Worm (Caenorhabditis elegans) whole organism, L4 larva: ENCODE data around the gene lin-15B.

Experiments
- F44E2.7 ChIP-seq: fragments of 200-800 bp; sonication (Bioruptor generic); IDR thresholded peaks from 2 replicates; pipeline ENCODE4 v2.1.2; 2022; ENCODE audit warnings: missing genetic modification characterization, missing compliant biosample characterization
- T26A8.4 ChIP-seq: fragments of 200-800 bp; sonication (Bioruptor generic); IDR thresholded peaks from 2 replicates; pipeline ENCODE4 v1.3.6; 2022; ENCODE audit warnings: missing genetic modification characterization, missing compliant biosample characterization
- Y5F2A.4 ChIP-seq: fragments of 200-800 bp; sonication (Bioruptor generic); optimal IDR thresholded peaks from 2 replicates; lab custom pipeline; 2018; ENCODE audit warnings: mild to moderate bottlenecking, missing genetic modification characterization, missing compliant biosample characterization
- ZK337.2 ChIP-seq: fragments of 200-800 bp; sonication (Bioruptor generic); IDR thresholded peaks from 2 replicates; pipeline ENCODE4 v1.3.6; 2022; ENCODE audit warnings: missing genetic modification reagents, missing genetic modification characterization, missing compliant biosample characterization
- ZK546.5 ChIP-seq, 2 experiments: sonication (generic microtip); optimal IDR thresholded peaks; 2 replicates each; lab custom pipeline; 2017; ENCODE audit warnings: missing biosample characterization in 2 of 2, missing genetic modification characterization in 2 of 2
- aha-1 ChIP-seq: fragments of 150-350 bp; peaks from one replicate; lab custom pipeline; 2014; ENCODE audit warnings: missing biosample characterization, missing genetic modification characterization
- arid-1 ChIP-seq: fragments of 200-800 bp; sonication (Bioruptor generic); conservative IDR thresholded peaks from 2 replicates; pipeline ENCODE4 v1.3.6; 2022; ENCODE audit warnings: missing genetic modification reagents, missing genetic modification characterization, missing compliant biosample characterization
- attf-4 ChIP-seq: sonication (generic microtip); optimal IDR thresholded peaks from 3 replicates; lab custom pipeline; 2017; ENCODE audit warnings: missing biosample characterization, missing genetic modification characterization
- ceh-28 ChIP-seq: fragments of 150-350 bp; optimal IDR thresholded peaks from 2 replicates; lab custom pipeline; 2014; ENCODE audit warnings: missing biosample characterization, missing genetic modification reagents, missing genetic modification characterization
- ceh-44 ChIP-seq: fragments of 200-800 bp; sonication (Bioruptor generic); IDR thresholded peaks from 2 replicates; pipeline ENCODE4 v1.3.6; 2022; ENCODE audit warnings: missing genetic modification reagents, missing genetic modification characterization, missing compliant biosample characterization
- ceh-82 ChIP-seq: sonication (generic microtip); optimal IDR thresholded peaks from 2 replicates; lab custom pipeline; 2017; ENCODE audit warnings: missing biosample characterization, missing genetic modification characterization
- ctbp-1 ChIP-seq: fragments of 200-800 bp; sonication (Bioruptor generic); IDR thresholded peaks from 2 replicates; pipeline ENCODE4 v1.3.6; 2022; ENCODE audit warnings: missing genetic modification reagents, missing genetic modification characterization, missing compliant biosample characterization
- daf-12 ChIP-seq: fragments of 150-350 bp; optimal IDR thresholded peaks from 2 replicates; lab custom pipeline; 2014; ENCODE audit warnings: missing biosample characterization, missing genetic modification reagents, missing genetic modification characterization
- daf-16 ChIP-seq, 3 experiments: sonication (generic microtip); optimal IDR thresholded peaks; 2 replicates each; lab custom pipeline; 2016 to 2017; ENCODE audit warnings: missing genetic modification characterization in 3 of 3, missing genetic modification reagents in 3 of 3, mild to moderate bottlenecking in 2 of 3, missing compliant biosample characterization in 2 of 3, missing biosample characterization in 1 of 3, moderate library complexity in 1 of 3
- daf-19 ChIP-seq: fragments of 200-800 bp; sonication (Bioruptor generic); conservative IDR thresholded peaks from 2 replicates; pipeline ENCODE4 v1.3.6; 2022; ENCODE audit warnings: missing genetic modification characterization, missing compliant biosample characterization
- daf-8 ChIP-seq: fragments of 200-800 bp; sonication (Bioruptor generic); IDR thresholded peaks from 2 replicates; pipeline ENCODE4 v1.3.6; 2022; ENCODE audit warnings: missing genetic modification characterization, missing compliant biosample characterization
- dmd-6 ChIP-seq: fragments of 200-800 bp; sonication (Bioruptor generic); IDR thresholded peaks from 2 replicates; pipeline ENCODE4 v1.3.6; 2022; ENCODE audit warnings: missing genetic modification reagents, missing genetic modification characterization, missing compliant biosample characterization
- duxl-1 ChIP-seq: sonication (generic microtip); optimal IDR thresholded peaks from 2 replicates; lab custom pipeline; 2016; ENCODE audit warnings: mild to moderate bottlenecking, missing genetic modification characterization, moderate library complexity, missing compliant biosample characterization; ENCODE audit not compliant: poor library complexity
- dve-1 ChIP-seq: sonication (generic microtip); optimal IDR thresholded peaks from 2 replicates; lab custom pipeline; 2017; ENCODE audit warnings: antibody characterized with exemption, mild to moderate bottlenecking, missing genetic modification characterization, missing compliant biosample characterization; ENCODE audit not compliant: insufficient read depth
- egl-43 ChIP-seq: fragments of 200-800 bp; sonication (Bioruptor generic); IDR thresholded peaks from 2 replicates; pipeline ENCODE4 v1.3.6; 2022; ENCODE audit warnings: missing genetic modification reagents, missing genetic modification characterization, missing compliant biosample characterization
- gei-8 ChIP-seq: fragments of 200-800 bp; sonication (Bioruptor generic); optimal IDR thresholded peaks from 2 replicates; lab custom pipeline; 2018; ENCODE audit warnings: mild to moderate bottlenecking, missing genetic modification characterization, missing compliant biosample characterization
- hlh-11 ChIP-seq: fragments of 200-800 bp; sonication (Bioruptor generic); optimal IDR thresholded peaks from 2 replicates; lab custom pipeline; 2018; ENCODE audit warnings: mild to moderate bottlenecking, missing genetic modification characterization, missing compliant biosample characterization
- hlh-30 ChIP-seq: sonication (generic microtip); optimal IDR thresholded peaks from 2 replicates; lab custom pipeline; 2017; ENCODE audit warnings: antibody characterized with exemption, mild to moderate bottlenecking, missing genetic modification characterization, missing compliant biosample characterization; ENCODE audit not compliant: insufficient read depth
- hmg-1.1 ChIP-seq: fragments of 200-800 bp; sonication (Bioruptor generic); IDR thresholded peaks from 2 replicates; pipeline ENCODE4 v1.3.6; 2022; ENCODE audit warnings: missing genetic modification reagents, missing genetic modification characterization, missing compliant biosample characterization
- lin-13 ChIP-seq: fragments of 150-350 bp; optimal IDR thresholded peaks from 2 replicates; lab custom pipeline; 2014; ENCODE audit warnings: missing biosample characterization, missing genetic modification reagents, missing genetic modification characterization
- lin-15B ChIP-seq: fragments of 150-350 bp; sonication (generic microtip); optimal IDR thresholded peaks from 3 replicates; lab custom pipeline; 2014; ENCODE audit warnings: missing biosample characterization, missing genetic modification characterization
- lin-29 ChIP-seq: fragments of 200-800 bp; sonication (Bioruptor generic); IDR thresholded peaks from 2 replicates; pipeline ENCODE4 v1.3.6; 2022; ENCODE audit warnings: missing genetic modification reagents, missing genetic modification characterization, missing compliant biosample characterization
- lin-38 ChIP-seq: fragments of 200-800 bp; sonication (Bioruptor generic); IDR thresholded peaks from 2 replicates; pipeline ENCODE4 v1.3.6; 2022; ENCODE audit warnings: missing genetic modification reagents, missing genetic modification characterization, missing compliant biosample characterization
- madf-5 ChIP-seq, 2 experiments: fragments of 200-800 bp; sonication (Bioruptor generic); IDR thresholded peaks; 2 replicates each; pipeline ENCODE4 v1.3.6; 2022; ENCODE audit warnings: missing compliant biosample characterization in 2 of 2, missing genetic modification characterization in 2 of 2
- mes-2 ChIP-seq: sonication (generic microtip); optimal IDR thresholded peaks from 2 replicates; lab custom pipeline; 2016; ENCODE audit warnings: missing genotype, mild to moderate bottlenecking, missing genetic modification characterization, missing compliant biosample characterization; ENCODE audit not compliant: poor library complexity, severe bottlenecking
- nhr-237 ChIP-seq: sonication (generic microtip); optimal IDR thresholded peaks from 2 replicates; lab custom pipeline; 2017; ENCODE audit warnings: missing biosample characterization, missing genetic modification characterization
- nhr-28 ChIP-seq: fragments of 150-350 bp; optimal IDR thresholded peaks from 2 replicates; lab custom pipeline; 2014; ENCODE audit warnings: missing biosample characterization, missing genetic modification characterization
- nhr-42 ChIP-seq: fragments of 200-800 bp; sonication (Bioruptor generic); IDR thresholded peaks from 2 replicates; pipeline ENCODE4 v1.3.6; 2022; ENCODE audit warnings: missing genetic modification characterization, missing compliant biosample characterization
- nhr-48 ChIP-seq: sonication (generic microtip); optimal IDR thresholded peaks from 2 replicates; lab custom pipeline; 2016; ENCODE audit warnings: mild to moderate bottlenecking, missing genetic modification characterization, missing compliant biosample characterization
- nhr-77 ChIP-seq: fragments of 150-350 bp; optimal IDR thresholded peaks from 2 replicates; lab custom pipeline; 2014; ENCODE audit warnings: missing biosample characterization, missing genetic modification characterization
- pqm-1 ChIP-seq: sonication (generic microtip); optimal IDR thresholded peaks from 2 replicates; lab custom pipeline; 2017; ENCODE audit warnings: missing biosample characterization, missing genetic modification characterization
- sdz-12 ChIP-seq: fragments of 200-800 bp; sonication (Bioruptor generic); optimal IDR thresholded peaks from 2 replicates; lab custom pipeline; 2018; ENCODE audit warnings: mild to moderate bottlenecking, missing genetic modification characterization, missing compliant biosample characterization
- set-16 ChIP-seq: fragments of 200-800 bp; sonication (Bioruptor generic); IDR thresholded peaks from 2 replicates; pipeline ENCODE4 v1.3.6; 2022; ENCODE audit warnings: missing genetic modification reagents, missing genetic modification characterization, missing compliant biosample characterization
- spr-1 ChIP-seq: sonication (generic microtip); optimal IDR thresholded peaks from 2 replicates; lab custom pipeline; 2016; ENCODE audit warnings: mild to moderate bottlenecking, missing genetic modification characterization, missing compliant biosample characterization
- unc-62 ChIP-seq, 3 experiments: fragments of 150-350 bp in 1 of 3; sonication (generic microtip); optimal IDR thresholded peaks in 2 of 3; peaks in 1 of 3; 1 replicate in 1 of 3; 2 replicates in 2 of 3; lab custom pipeline; 2014 to 2017; ENCODE audit warnings: missing biosample characterization in 3 of 3, missing genetic modification characterization in 3 of 3, missing genetic modification reagents in 3 of 3, missing genotype in 1 of 3
- zfp-3 ChIP-seq: fragments of 200-800 bp; sonication (Bioruptor generic); conservative IDR thresholded peaks from 2 replicates; pipeline ENCODE4 v1.3.6; 2022; ENCODE audit warnings: missing genetic modification reagents, missing genetic modification characterization, missing compliant biosample characterization
- ztf-11 ChIP-seq: fragments of 150-350 bp; optimal IDR thresholded peaks from 2 replicates; lab custom pipeline; 2014; ENCODE audit warnings: missing biosample characterization, missing genetic modification characterization

lin-15B gene

DNA sequence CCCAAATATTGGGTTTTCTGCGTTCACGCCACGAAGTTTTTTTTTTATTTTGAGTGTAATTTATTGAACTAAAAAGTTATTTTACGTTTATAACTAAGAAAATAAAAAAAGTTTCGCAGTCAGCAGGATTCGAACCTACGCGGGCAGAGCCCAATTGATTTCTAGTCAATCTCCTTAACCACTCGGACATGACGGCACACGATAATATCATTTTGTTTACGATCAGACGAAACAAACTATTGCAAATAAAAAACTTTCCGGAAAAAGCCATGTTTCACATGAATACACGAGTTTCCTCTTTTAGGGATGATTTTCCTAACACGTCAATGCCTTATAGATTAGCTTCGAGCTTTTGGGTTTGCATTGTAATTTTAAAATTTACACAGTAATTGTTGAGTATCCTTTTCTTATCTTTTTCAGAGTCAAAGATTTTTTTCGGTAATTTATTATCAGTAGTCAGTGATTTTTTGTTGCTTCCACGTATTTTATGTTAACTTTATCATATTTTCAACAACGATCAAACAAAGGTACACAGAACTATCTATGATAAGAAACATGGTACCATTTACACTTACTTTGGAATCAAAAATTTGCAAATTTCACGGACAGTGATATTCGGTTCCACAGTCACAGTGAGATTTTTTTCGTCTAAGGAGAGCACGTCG, 44.1 kb downstream of the lin-15B start:
- TF ChIP-seq dve-1 (tag; lab: Kevin White, UChicago), result peak; percentile 18
- TF ChIP-seq pqm-1, result peak; percentile 49
- TF ChIP-seq nhr-28 (tag; lab: Kevin White, UChicago), result peak; percentile 14
- no peak for TF ChIP-seq madf-5 (GFP tag; IDR thresholded peaks at IDR 0.05; lab: Robert Waterston, UW)
- no peak for TF ChIP-seq daf-16 (GFP tag; optimal IDR thresholded peaks at IDR 0.05; lab: Kevin White, UChicago)
- peak; percentile 59 for TF ChIP-seq daf-16 (tag; optimal IDR thresholded peaks at IDR 0.05; lab: Kevin White, UChicago)
- TF ChIP-seq nhr-77, result peak; percentile 24

DNA sequence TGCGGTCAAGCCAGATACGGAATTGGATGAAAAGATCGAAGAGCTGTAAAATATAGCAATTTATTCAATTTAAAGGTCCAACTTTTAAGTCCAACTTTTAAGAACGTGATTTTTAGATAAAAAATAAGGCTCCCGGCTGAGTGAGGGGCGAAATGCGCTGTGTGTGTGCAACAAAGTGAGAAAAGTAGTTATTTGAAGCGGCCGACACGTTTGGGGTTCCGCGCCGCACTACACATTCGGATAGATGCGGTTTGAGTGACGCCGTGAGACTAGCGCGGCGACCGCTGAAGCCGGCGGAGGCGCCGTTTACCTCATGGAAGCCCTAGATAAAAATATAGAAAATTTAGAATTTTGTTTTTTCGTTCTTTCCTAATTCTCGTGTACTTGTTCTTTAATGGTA, 44.9 kb downstream of the lin-15B start:
- TF ChIP-seq hmg-1.1 (GFP tag; lab: Robert Waterston, UW) (no peak), sdz-12 (GFP tag; lab: Kevin White, UChicago) (no peak), set-16 (peak; percentile 37; the same call in 1 of the 2 replicates)

DNA sequence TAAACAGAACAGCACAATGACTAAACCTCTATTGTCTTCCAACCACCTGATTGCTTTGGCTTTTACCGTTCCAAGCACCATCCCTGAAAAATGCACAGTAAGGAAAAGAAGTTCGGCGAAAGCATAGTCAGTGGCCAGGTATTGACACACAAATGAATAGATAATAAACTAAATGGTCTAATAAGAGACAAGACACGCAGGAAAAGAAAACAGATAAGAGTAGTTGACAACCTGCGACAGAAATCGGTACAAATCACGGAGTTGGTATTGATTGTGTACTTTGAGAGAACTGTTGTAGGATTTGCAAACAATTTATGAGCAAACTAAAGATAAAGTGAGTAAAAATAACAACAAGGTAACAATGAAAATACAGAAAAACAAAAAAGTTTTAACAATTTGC, 45.5 kb downstream of the lin-15B start, which contains the start of gene Y7A5A.1:
Gene Y7A5A.1 (minus strand): TSS at position 83 of the 400 bp plus-strand sequence.
- TF ChIP-seq dve-1 (tag; lab: Kevin White, UChicago), result peak; percentile 15
- TF ChIP-seq ZK337.2 (GFP tag; lab: Robert Waterston, UW), result no peak
- TF ChIP-seq aha-1, result peak; percentile 26
- no peak for TF ChIP-seq arid-1
- peak; percentile 21 for TF ChIP-seq mes-2 (tag; lab: Kevin White, UChicago)
- no peak for TF ChIP-seq duxl-1 (tag; lab: Kevin White, UChicago)
- TF ChIP-seq daf-16 (GFP tag; optimal IDR thresholded peaks at IDR 0.05; lab: Kevin White, UChicago), result no peak
- TF ChIP-seq daf-16 (tag; optimal IDR thresholded peaks at IDR 0.05; lab: Kevin White, UChicago), result peak; percentile 96
- TF ChIP-seq ceh-28 (tag; lab: Kevin White, UChicago), result no peak
- no peak for TF ChIP-seq zfp-3 (GFP tag; lab: Robert Waterston, UW)
- no peak for TF ChIP-seq ztf-11 (tag; lab: Kevin White, UChicago)
- no peak for TF ChIP-seq daf-12 (tag; lab: Kevin White, UChicago)
- no peak for TF ChIP-seq ceh-82
- TF ChIP-seq dmd-6, result peak; percentile 51; the same call in 1 of the 2 replicates
- no peak for TF ChIP-seq F44E2.7 (GFP tag; lab: Robert Waterston, UW)
- TF ChIP-seq hlh-11 (tag; lab: Kevin White, UChicago), result peak; percentile 20
- TF ChIP-seq lin-15B (tag; lab: Kevin White, UChicago), result no peak
- no peak for TF ChIP-seq lin-13
- TF ChIP-seq pqm-1, result peak; percentile 61
- TF ChIP-seq T26A8.4, result no peak
- no peak for TF ChIP-seq Y5F2A.4
- TF ChIP-seq nhr-28 (tag; lab: Kevin White, UChicago), result peak; percentile 43
- TF ChIP-seq unc-62 (GFP tag; optimal IDR thresholded peaks at IDR 0.05 in 1 of 2; lab: Kevin White, UChicago), result peak in 1 of 2 experiments; percentile 55
- no peak for TF ChIP-seq unc-62 (tag; optimal IDR thresholded peaks at IDR 0.05; lab: Kevin White, UChicago)

DNA sequence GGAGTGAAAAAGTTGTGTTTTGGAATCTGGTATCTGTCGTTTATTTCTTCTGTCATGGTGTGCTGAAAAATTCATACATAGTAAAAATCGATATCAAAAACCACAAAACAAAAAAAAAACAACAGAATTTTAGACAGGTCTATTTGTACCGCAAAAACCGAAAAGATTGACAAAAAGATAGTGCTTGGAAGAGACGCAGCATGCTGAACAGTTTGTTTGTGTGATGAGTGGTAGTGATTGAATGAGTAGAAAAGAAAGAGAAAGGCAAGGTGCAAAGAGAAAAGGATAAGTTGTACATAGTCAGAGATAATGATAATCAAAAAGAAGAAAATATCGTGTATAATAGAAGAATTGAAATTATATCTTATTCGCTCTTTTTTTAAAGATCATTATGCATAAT, 46.8 kb downstream of the lin-15B start, which contains the start of gene Y7A5A.2:
Gene Y7A5A.2 (minus strand): TSS at position 62 of the 400 bp plus-strand sequence.
- TF ChIP-seq daf-8 (GFP tag; lab: Robert Waterston, UW), result no peak
- TF ChIP-seq nhr-42 (GFP tag; lab: Robert Waterston, UW), result no peak
- no peak for TF ChIP-seq ZK546.5 (tag; optimal IDR thresholded peaks at IDR 0.05; lab: Kevin White, UChicago)
- TF ChIP-seq lin-38, result no peak
- TF ChIP-seq gei-8 (GFP tag; lab: Kevin White, UChicago), result no peak
- no peak for TF ChIP-seq ceh-28 (tag; lab: Kevin White, UChicago)
- no peak for TF ChIP-seq ztf-11 (tag; lab: Kevin White, UChicago)
- peak; percentile 38 for TF ChIP-seq dve-1 (tag; lab: Kevin White, UChicago)
- no peak for TF ChIP-seq lin-29 (GFP tag; lab: Robert Waterston, UW)
- no peak for TF ChIP-seq nhr-237 (tag; lab: Kevin White, UChicago)
- no peak for TF ChIP-seq spr-1 (tag; lab: Kevin White, UChicago)
- no peak for TF ChIP-seq ceh-44 (GFP tag; lab: Robert Waterston, UW)
- TF ChIP-seq attf-4, result no peak
- TF ChIP-seq daf-19 (GFP tag; lab: Robert Waterston, UW), result no peak
- peak in 1 of 2 experiments; percentile 97 for TF ChIP-seq unc-62 (GFP tag; optimal IDR thresholded peaks at IDR 0.05 in 1 of 2; lab: Kevin White, UChicago)
- TF ChIP-seq unc-62 (tag; optimal IDR thresholded peaks at IDR 0.05; lab: Kevin White, UChicago), result no peak
- no peak for TF ChIP-seq egl-43
- TF ChIP-seq daf-16 (GFP tag; optimal IDR thresholded peaks at IDR 0.05; lab: Kevin White, UChicago), result no peak
- TF ChIP-seq daf-16 (tag; optimal IDR thresholded peaks at IDR 0.05; lab: Kevin White, UChicago), result peak; percentile 53
- TF ChIP-seq dmd-6, result no peak
- no peak for TF ChIP-seq hlh-30 (tag; lab: Kevin White, UChicago)
- no peak for TF ChIP-seq ctbp-1 (GFP tag; lab: Robert Waterston, UW)
- no peak for TF ChIP-seq nhr-48 (tag; lab: Kevin White, UChicago)
- peak; percentile 9 for TF ChIP-seq nhr-28 (tag; lab: Kevin White, UChicago)
